Fruit fly (Drosophila melanogaster) whole organism, wandering third instar larva: ENCODE results near the gene ec.

ENCODE experiments used
- Mio ChIP-seq: sonication (Bioruptor generic); optimal IDR thresholded peaks from 2 replicates; lab custom pipeline; 2016; ENCODE audit warnings: missing biosample characterization, missing genetic modification characterization
- fru ChIP-seq: fragments of 200-800 bp; sonication (Bioruptor generic); optimal IDR thresholded peaks from 3 replicates; lab custom pipeline; 2016; ENCODE audit warnings: missing biosample characterization, mild to moderate bottlenecking, missing genetic modification characterization
- lola ChIP-seq: fragments of >200 bp; optimal IDR thresholded peaks from 2 replicates; lab custom pipeline; 2017; ENCODE audit warnings: missing biosample characterization, missing genetic modification characterization
- pan ChIP-seq: fragments of >200 bp; optimal IDR thresholded peaks from 2 replicates; lab custom pipeline; 2017
- psq ChIP-seq: fragments of 200-800 bp; sonication (Bioruptor generic); optimal IDR thresholded peaks from 3 replicates; lab custom pipeline; 2017; ENCODE audit warnings: missing biosample characterization, mild to moderate bottlenecking, missing genetic modification characterization, moderate library complexity
- rgr ChIP-seq: fragments of 200-800 bp; sonication (Bioruptor generic); optimal IDR thresholded peaks from 3 replicates; lab custom pipeline; 2016; ENCODE audit warnings: missing biosample characterization, mild to moderate bottlenecking, missing genetic modification characterization
- sv ChIP-seq: fragments of 200-800 bp; sonication (Bioruptor generic); optimal IDR thresholded peaks from 3 replicates; lab custom pipeline; 2016; ENCODE audit warnings: missing biosample characterization, missing genetic modification characterization
- usp ChIP-seq: fragments of >200 bp; optimal IDR thresholded peaks from 2 replicates; lab custom pipeline; 2017; ENCODE audit warnings: missing biosample characterization, missing genetic modification characterization

DNA sequence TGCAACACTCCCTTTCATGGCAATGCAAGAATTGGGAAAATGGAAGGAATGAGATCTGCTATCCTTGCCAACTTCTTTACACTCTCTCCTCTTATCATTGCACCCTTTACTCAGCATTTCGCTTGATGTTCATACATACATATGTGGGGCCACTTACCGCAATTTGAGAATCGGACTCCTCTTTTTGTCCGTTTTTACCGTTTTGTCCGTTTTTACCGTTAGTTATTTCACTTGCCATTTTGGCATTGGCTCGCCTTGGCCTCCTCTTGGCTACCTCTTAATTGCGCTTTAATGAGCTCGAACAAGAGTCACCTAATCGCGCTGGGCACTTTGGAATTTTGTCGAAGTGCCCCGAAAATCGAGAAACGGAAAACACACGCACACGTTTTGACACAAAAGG, 56.3 kb downstream of the ec start:
- TF ChIP-seq lola (GFP tag; lab: Kevin White, UChicago): no peak
- no peak for TF ChIP-seq sv (GFP tag; lab: Kevin White, UChicago)
- TF ChIP-seq rgr (GFP tag; lab: Kevin White, UChicago): no peak
- no peak for TF ChIP-seq usp (GFP tag; lab: Kevin White, UChicago)
- no peak for TF ChIP-seq psq (GFP tag; lab: Kevin White, UChicago)
- TF ChIP-seq pan (lab: Kevin White, UChicago): no peak
- no peak for TF ChIP-seq fru (GFP tag; lab: Kevin White, UChicago)
- no peak for TF ChIP-seq Mio (GFP tag; lab: Kevin White, UChicago)
